Fruit fly (Drosophila melanogaster): ENCODE results near the gene Rtel1.

Rtel1 gene

DNA sequence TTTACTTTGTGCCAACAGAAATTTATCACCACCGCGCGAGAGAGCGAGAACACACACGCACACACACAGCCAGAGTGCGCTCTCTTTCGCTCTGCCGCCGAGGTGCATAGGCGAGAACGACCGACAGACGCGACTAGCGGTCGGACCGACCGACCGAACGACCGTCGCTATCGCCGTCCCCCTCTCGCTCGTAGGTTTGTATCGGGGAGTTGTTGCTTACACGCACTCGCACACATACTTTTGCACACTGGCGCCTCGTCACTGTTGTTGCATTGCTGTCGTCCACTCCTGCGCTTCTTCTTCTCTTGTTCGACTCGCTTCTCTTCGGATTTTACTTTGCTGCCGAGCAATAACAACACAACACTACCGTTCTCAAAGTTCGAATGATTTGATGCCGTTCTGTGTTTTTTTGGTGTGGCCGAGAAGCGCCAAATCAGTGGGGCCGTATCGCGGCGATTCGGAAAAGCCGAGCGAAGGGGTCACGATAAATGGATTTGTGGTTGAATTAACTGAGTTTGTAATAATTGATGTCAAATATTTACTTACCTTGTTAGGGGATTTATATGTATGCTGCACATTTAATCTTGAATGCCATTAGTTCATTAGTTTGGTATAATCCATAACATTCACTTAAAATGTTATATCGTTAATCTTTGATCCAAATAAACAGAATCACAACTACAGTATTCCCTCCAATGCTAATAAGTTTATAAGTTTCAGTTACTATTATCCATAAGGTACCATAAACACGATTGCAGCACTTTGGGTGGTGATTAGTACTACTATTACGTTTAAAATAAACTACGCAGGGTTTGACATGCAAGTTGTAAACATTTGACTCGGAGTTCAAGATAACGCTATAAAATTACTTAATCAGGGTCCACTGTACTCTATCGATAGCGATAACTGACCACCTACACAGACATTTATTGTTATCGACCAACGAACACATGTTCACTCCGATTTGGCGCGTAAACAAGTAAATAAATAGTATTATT, at the start of gene Rtel1, which contains the start of gene IntS6:
Rtel1 (plus strand) TSS at position 884 of the 998 bp plus-strand sequence.
IntS6 (minus strand) TSS at position 391 of the 998 bp plus-strand sequence.
- TF ChIP-seq CG3847 (GFP tag; IDR thresholded peaks at IDR 0.05) = peak; percentile 89
- peak; percentile 40 for TF ChIP-seq MESR4 (GFP tag; optimal IDR thresholded peaks at IDR 0.05)
- peak; percentile 87 for TF ChIP-seq ttk (GFP tag; IDR thresholded peaks at IDR 0.05)
- TF ChIP-seq Hmr (GFP tag; optimal IDR thresholded peaks at IDR 0.05) = peak; percentile 86
- peak; percentile 86 for TF ChIP-seq CG8089 (GFP tag; optimal IDR thresholded peaks at IDR 0.05)
- TF ChIP-seq Sox102F (GFP tag; optimal IDR thresholded peaks at IDR 0.05) = peak; percentile 84
- TF ChIP-seq CG10274 (GFP tag; optimal IDR thresholded peaks at IDR 0.05) = peak; percentile 70
- TF ChIP-seq CG4820 (GFP tag; optimal IDR thresholded peaks at IDR 0.05) = peak; percentile 90
- peak; percentile 73 for TF ChIP-seq CG18011 (GFP tag; optimal IDR thresholded peaks at IDR 0.05)
- TF ChIP-seq CG16863 (GFP tag; optimal IDR thresholded peaks at IDR 0.05) = peak; percentile 89
- peak; percentile 78 for TF ChIP-seq Awh (GFP tag; IDR thresholded peaks at IDR 0.05)
- peak; percentile 78; the same call in 2 of the 3 replicates for TF ChIP-seq CG11560 (tag; IDR thresholded peaks at IDR 0.05)
- peak; percentile 94 for TF ChIP-seq CG7839 (tag; optimal IDR thresholded peaks at IDR 0.05)
- peak; percentile 78 for TF ChIP-seq Dad (GFP tag; optimal IDR thresholded peaks at IDR 0.05)
- peak; percentile 87 for TF ChIP-seq zen (tag; optimal IDR thresholded peaks at IDR 0.05)
- TF ChIP-seq Elba2 (GFP tag; optimal IDR thresholded peaks at IDR 0.05) = peak; percentile 39
- peak; percentile 94 for TF ChIP-seq CG3995 (GFP tag; optimal IDR thresholded peaks at IDR 0.05)
- peak; percentile 88 for TF ChIP-seq CG4328 (GFP tag; optimal IDR thresholded peaks at IDR 0.05)
- TF ChIP-seq repo (GFP tag; optimal IDR thresholded peaks at IDR 0.05) = peak; percentile 80
- peak; percentile 89; the same call in 2 of the 3 replicates for TF ChIP-seq so (GFP tag; IDR thresholded peaks at IDR 0.05)
- TF ChIP-seq sob (GFP tag; IDR thresholded peaks at IDR 0.05) = peak; percentile 91
- TF ChIP-seq CG2120 (GFP tag; optimal IDR thresholded peaks at IDR 0.05) = peak; percentile 96
- peak; percentile 84 for TF ChIP-seq Mes4 (GFP tag; optimal IDR thresholded peaks at IDR 0.05)
- TF ChIP-seq CG10267 (tag; optimal IDR thresholded peaks at IDR 0.05) = peak; percentile 78
- peak; percentile 85 for TF ChIP-seq NFAT (GFP tag; IDR thresholded peaks at IDR 0.05)
- peak; percentile 38 for TF ChIP-seq CTCF (GFP tag; optimal IDR thresholded peaks at IDR 0.05)
- peak; percentile 84 for TF ChIP-seq stc (GFP tag; IDR thresholded peaks at IDR 0.05)
- TF ChIP-seq maf-S (GFP tag; optimal IDR thresholded peaks at IDR 0.05) = peak; percentile 89
- TF ChIP-seq Mrtf (GFP tag; IDR thresholded peaks at IDR 0.05) = peak; percentile 89
- peak; percentile 100 for TF ChIP-seq grau (tag; optimal IDR thresholded peaks at IDR 0.05)
- peak; percentile 79 for TF ChIP-seq slou (GFP tag; optimal IDR thresholded peaks at IDR 0.05)
- TF ChIP-seq kay (GFP tag; optimal IDR thresholded peaks at IDR 0.05) = peak; percentile 71
- peak; percentile 89 for TF ChIP-seq CG13624 (GFP tag; optimal IDR thresholded peaks at IDR 0.05)
- TF ChIP-seq exex (tag; optimal IDR thresholded peaks at IDR 0.05) = peak; percentile 73
- TF ChIP-seq dmrt11E (tag; optimal IDR thresholded peaks at IDR 0.05) = peak; percentile 81
- 0 out of 3 replicates have a peak, but pooled peaks have one; percentile 11 for TF ChIP-seq z (GFP tag; IDR thresholded peaks at IDR 0.05)
- peak; percentile 85 for TF ChIP-seq CG10366 (GFP tag; IDR thresholded peaks at IDR 0.05)
- TF ChIP-seq sug (tag; optimal IDR thresholded peaks at IDR 0.05) = peak; percentile 91
- TF ChIP-seq ham (GFP tag; IDR thresholded peaks at IDR 0.05) = peak; percentile 83
- peak; percentile 92 for TF ChIP-seq vvl (GFP tag; IDR thresholded peaks at IDR 0.05)
- peak; percentile 77 for TF ChIP-seq CG12104 (GFP tag; optimal IDR thresholded peaks at IDR 0.05)
- peak; percentile 62 for TF ChIP-seq CG31388 (GFP tag; optimal IDR thresholded peaks at IDR 0.05)
- TF ChIP-seq insv (GFP tag; optimal IDR thresholded peaks at IDR 0.05) = peak in 1 of 2 experiments; percentile 55
- peak; percentile 77 for TF ChIP-seq Blimp-1 (GFP tag; optimal IDR thresholded peaks at IDR 0.05)
- TF ChIP-seq Dip3 (GFP tag; optimal IDR thresholded peaks at IDR 0.05) = peak; percentile 91
- TF ChIP-seq CG3065 (GFP tag; optimal IDR thresholded peaks at IDR 0.05) = peak; percentile 64
- peak; percentile 54 for TF ChIP-seq psq (GFP tag; optimal IDR thresholded peaks at IDR 0.05)
- peak; percentile 85 for TF ChIP-seq CG3726 (GFP tag; IDR thresholded peaks at IDR 0.05)
- 0 out of 3 replicates have a peak, but pooled peaks have one; percentile 32 for TF ChIP-seq Opbp (GFP tag; IDR thresholded peaks at IDR 0.05; ENCODE audit: partially characterized antibody)

Data from whole organism, embryonic.